Fruit fly (Drosophila melanogaster): ENCODE data around the gene Rsph9.

Rsph9 gene

DNA sequence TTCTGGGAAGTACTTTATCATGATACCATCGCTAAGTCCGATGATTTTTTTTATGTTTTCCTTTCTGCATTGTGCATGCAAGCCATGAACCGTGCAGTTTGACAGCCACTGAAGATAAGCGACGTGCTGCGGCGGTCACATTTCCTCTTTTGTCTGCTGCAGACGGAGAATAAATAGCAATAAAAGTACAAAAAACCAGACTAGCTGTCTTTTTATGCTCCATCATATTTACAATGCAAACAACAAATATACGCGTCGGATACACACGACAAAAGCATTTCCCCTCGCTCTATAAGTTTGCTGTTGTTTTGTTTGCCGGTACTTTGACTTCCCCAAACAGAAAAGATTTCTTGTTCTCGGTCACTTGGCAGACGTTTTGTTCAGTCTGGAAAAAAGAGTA lies 32.6 kb downstream of the Rsph9 start (continued):
- TF ChIP-seq odd (GFP tag; optimal IDR thresholded peaks at IDR 0.05), result peak; percentile 73
- peak; percentile 73 for TF ChIP-seq CG13123 (GFP tag; optimal IDR thresholded peaks at IDR 0.05)
- TF ChIP-seq bab2 (GFP tag; optimal IDR thresholded peaks at IDR 0.05), result peak; percentile 64
- peak; percentile 66 for TF ChIP-seq ara (GFP tag; IDR thresholded peaks at IDR 0.05)
- TF ChIP-seq her (GFP tag; optimal IDR thresholded peaks at IDR 0.05), result peak; percentile 59
- TF ChIP-seq CG10431 (GFP tag; optimal IDR thresholded peaks at IDR 0.05), result peak; percentile 86
- TF ChIP-seq Hmr (GFP tag; optimal IDR thresholded peaks at IDR 0.05), result no peak
- peak; percentile 77 for TF ChIP-seq CG18262 (tag; optimal IDR thresholded peaks at IDR 0.05)
- no peak; the same call in 2 of the 3 replicates for TF ChIP-seq CG11093 (GFP tag; IDR thresholded peaks at IDR 0.05)
- peak; percentile 97 for TF ChIP-seq CG2875 (GFP tag; optimal IDR thresholded peaks at IDR 0.05)
- peak; percentile 57 for TF ChIP-seq CG5245 (GFP tag; optimal IDR thresholded peaks at IDR 0.05)
- peak; percentile 67 for TF ChIP-seq CG4360 (GFP tag; IDR thresholded peaks at IDR 0.05)
- peak; percentile 48 for TF ChIP-seq Six4 (GFP tag; optimal IDR thresholded peaks at IDR 0.05)
- no peak for TF ChIP-seq CG34376 (GFP tag; optimal IDR thresholded peaks at IDR 0.05)
- peak; percentile 80 for TF ChIP-seq Vsx1 (GFP tag; optimal IDR thresholded peaks at IDR 0.05)
- TF ChIP-seq Mes4 (GFP tag; optimal IDR thresholded peaks at IDR 0.05), result peak; percentile 80
- peak; percentile 29 for TF ChIP-seq bigmax (GFP tag; optimal IDR thresholded peaks at IDR 0.05)
- peak; percentile 42 for TF ChIP-seq crc (GFP tag; optimal IDR thresholded peaks at IDR 0.05)
- peak; percentile 64 for TF ChIP-seq CG4424 (GFP tag; optimal IDR thresholded peaks at IDR 0.05)
- peak; percentile 19 for TF ChIP-seq Fer1 (GFP tag; optimal IDR thresholded peaks at IDR 0.05)
- TF ChIP-seq CG10654 (GFP tag; optimal IDR thresholded peaks at IDR 0.05), result peak; percentile 57
- peak; percentile 67 for TF ChIP-seq CG11723 (GFP tag; optimal IDR thresholded peaks at IDR 0.05)
- no peak for TF ChIP-seq HLH4C (GFP tag; IDR thresholded peaks at IDR 0.05; ENCODE audit: partially characterized antibody)
- TF ChIP-seq CG32772 (GFP tag; IDR thresholded peaks at IDR 0.05), result 0 out of 2 replicates have a peak, but pooled peaks have one; percentile 24
- peak; percentile 92 for TF ChIP-seq ci (GFP tag; IDR thresholded peaks at IDR 0.05)
- TF ChIP-seq HHEX (GFP tag; optimal IDR thresholded peaks at IDR 0.05), result peak; percentile 73
- TF ChIP-seq lmd (GFP tag; IDR thresholded peaks at IDR 0.05), result no peak
- no peak for TF ChIP-seq peb (GFP tag; IDR thresholded peaks at IDR 0.05)
- TF ChIP-seq CG15479 (GFP tag; optimal IDR thresholded peaks at IDR 0.05), result no peak
- peak; percentile 94 for TF ChIP-seq CG6654 (GFP tag; optimal IDR thresholded peaks at IDR 0.05)
- TF ChIP-seq CG10147 (GFP tag; optimal IDR thresholded peaks at IDR 0.05), result no peak
- peak; percentile 74 for TF ChIP-seq nerfin-1 (tag; optimal IDR thresholded peaks at IDR 0.05)
- no peak for TF ChIP-seq bowl (GFP tag; IDR thresholded peaks at IDR 0.05)
- TF ChIP-seq CG12104 (GFP tag; optimal IDR thresholded peaks at IDR 0.05), result peak; percentile 84
- TF ChIP-seq CG9727 (GFP tag; optimal IDR thresholded peaks at IDR 0.05), result peak; percentile 86
- TF ChIP-seq CG17568 (GFP tag; optimal IDR thresholded peaks at IDR 0.05), result peak; percentile 76
- peak; percentile 71 for TF ChIP-seq CG2712 (tag; optimal IDR thresholded peaks at IDR 0.05)
- no peak for TF ChIP-seq CG3995 (GFP tag; optimal IDR thresholded peaks at IDR 0.05)
- TF ChIP-seq nmo (GFP tag; optimal IDR thresholded peaks at IDR 0.05), result peak; percentile 15
- TF ChIP-seq Hsf (GFP tag; optimal IDR thresholded peaks at IDR 0.05), result peak; percentile 39
- TF ChIP-seq CG18599 (GFP tag; optimal IDR thresholded peaks at IDR 0.05), result peak; percentile 61
- TF ChIP-seq CTCF (GFP tag; optimal IDR thresholded peaks at IDR 0.05), result peak; percentile 17
- TF ChIP-seq usp (GFP tag; optimal IDR thresholded peaks at IDR 0.05), result no peak
- TF ChIP-seq YL-1 (GFP tag; optimal IDR thresholded peaks at IDR 0.05), result peak; percentile 81
- no peak for TF ChIP-seq Tbp (GFP tag; optimal IDR thresholded peaks at IDR 0.05)
- no peak for TF ChIP-seq schlank (tag; optimal IDR thresholded peaks at IDR 0.05)
- peak; percentile 81 for TF ChIP-seq sim (GFP tag; IDR thresholded peaks at IDR 0.05)
- peak; percentile 76 for TF ChIP-seq CG17328 (GFP tag; IDR thresholded peaks at IDR 0.05)
- TF ChIP-seq CG14667 (GFP tag; IDR thresholded peaks at IDR 0.05), result no peak
- peak; percentile 49 for TF ChIP-seq Atf-2 (GFP tag; optimal IDR thresholded peaks at IDR 0.05)
- no peak for TF ChIP-seq eve (GFP tag; optimal IDR thresholded peaks at IDR 0.05)
- TF ChIP-seq CG17385 (GFP tag; optimal IDR thresholded peaks at IDR 0.05), result peak; percentile 55
